Fruit fly (Drosophila melanogaster) whole organism, wandering third instar larva: ENCODE results near the gene CG11714.
A peak's percentile ranks its signal among the peaks of the same experiment; 100 is the strongest.

Experiments used
- Abd-B ChIP-seq: fragments of >200 bp; optimal IDR thresholded peaks from 2 replicates; lab custom pipeline; 2017; ENCODE audit warnings: missing biosample characterization, missing genetic modification characterization
- CG32264 ChIP-seq: fragments of 200-800 bp; sonication (Bioruptor generic); optimal IDR thresholded peaks from 2 replicates; lab custom pipeline; 2016; ENCODE audit warnings: missing biosample characterization, missing genetic modification characterization
- CG9705 ChIP-seq: fragments of 200-800 bp; sonication (Bioruptor generic); optimal IDR thresholded peaks from 2 replicates; lab custom pipeline; 2018; ENCODE audit warnings: missing biosample characterization, mild to moderate bottlenecking, missing genetic modification characterization
- CrebA ChIP-seq: fragments of 200-800 bp; sonication (Bioruptor generic); optimal IDR thresholded peaks from 2 replicates; lab custom pipeline; 2016; ENCODE audit warnings: missing biosample characterization, mild to moderate bottlenecking, missing genetic modification characterization, borderline replicate concordance
- Dfd ChIP-seq: fragments of >200 bp; optimal IDR thresholded peaks from 2 replicates; lab custom pipeline; 2017; ENCODE audit warnings: missing biosample characterization, missing genetic modification characterization
- Dif ChIP-seq: fragments of 200-275, 200-300 bp; sonication (Bioruptor generic); optimal IDR thresholded peaks from 2 replicates; lab custom pipeline; 2018; ENCODE audit warnings: missing biosample characterization, missing genetic modification characterization; ENCODE audit not compliant: partially characterized antibody
- GATAd ChIP-seq: sonication (Bioruptor generic); optimal IDR thresholded peaks from 2 replicates; lab custom pipeline; 2016; ENCODE audit warnings: missing biosample characterization, missing genetic modification characterization
- HLH106 ChIP-seq: fragments of 200-800 bp; optimal IDR thresholded peaks from 3 replicates; lab custom pipeline; 2019; ENCODE audit warnings: missing biosample characterization, mild to moderate bottlenecking, missing genetic modification characterization, moderate library complexity
- Hnf4 ChIP-seq: fragments of 200-800 bp; sonication (Bioruptor generic); optimal IDR thresholded peaks from 2 replicates; lab custom pipeline; 2016; ENCODE audit warnings: missing biosample characterization, mild to moderate bottlenecking, missing genetic modification characterization
- Hr78 ChIP-seq: fragments of >200 bp; optimal IDR thresholded peaks from 2 replicates; lab custom pipeline; 2017; ENCODE audit warnings: missing biosample characterization, missing genetic modification characterization
- Hr83 ChIP-seq: fragments of 200-300 bp; sonication (Bioruptor generic); optimal IDR thresholded peaks from 2 replicates; lab custom pipeline; 2016; ENCODE audit warnings: missing biosample characterization, mild to moderate bottlenecking, missing genetic modification characterization, moderate library complexity; ENCODE audit not compliant: poor library complexity, severe bottlenecking
- Jra ChIP-seq: sonication (Bioruptor generic); optimal IDR thresholded peaks from 2 replicates; lab custom pipeline; 2016; ENCODE audit warnings: missing biosample characterization, missing genetic modification characterization
- Mio ChIP-seq: sonication (Bioruptor generic); optimal IDR thresholded peaks from 2 replicates; lab custom pipeline; 2016; ENCODE audit warnings: missing biosample characterization, missing genetic modification characterization
- Myc ChIP-seq: fragments of >200 bp; optimal IDR thresholded peaks from 2 replicates; lab custom pipeline; 2017
- N ChIP-seq: fragments of >200 bp; optimal IDR thresholded peaks from 2 replicates; lab custom pipeline; 2018; ENCODE audit warnings: missing biosample characterization, missing external identifiers, missing genetic modification characterization
- OdsH ChIP-seq: fragments of 200-800 bp; sonication (Bioruptor generic); optimal IDR thresholded peaks from 2 replicates; lab custom pipeline; 2016; ENCODE audit warnings: missing biosample characterization, mild to moderate bottlenecking, missing genetic modification characterization
- Rel ChIP-seq, 2 experiments: fragments of 200-800 bp; sonication (Bioruptor generic) in 1 of 2; optimal IDR thresholded peaks; 2 replicates in 1 of 2; 3 replicates in 1 of 2; lab custom pipeline; 2016 to 2019; ENCODE audit warnings: mild to moderate bottlenecking in 2 of 2, missing biosample characterization in 2 of 2, missing genetic modification characterization in 2 of 2, moderate library complexity in 1 of 2
- Sp1 ChIP-seq: fragments of 200-800 bp; sonication (Bioruptor generic); optimal IDR thresholded peaks from 3 replicates; lab custom pipeline; 2019; ENCODE audit warnings: missing biosample characterization, mild to moderate bottlenecking, missing genetic modification characterization, moderate library complexity
- Vsx2 ChIP-seq: fragments of 200-300, 225-300 bp; sonication (Bioruptor generic); optimal IDR thresholded peaks from 2 replicates; lab custom pipeline; 2018; ENCODE audit warnings: missing biosample characterization, missing genetic modification characterization; ENCODE audit not compliant: partially characterized antibody
- br ChIP-seq: fragments of 200-800 bp; sonication (Bioruptor generic); optimal IDR thresholded peaks from 2 replicates; lab custom pipeline; 2016; ENCODE audit warnings: missing biosample characterization, missing genetic modification characterization
- brk ChIP-seq: fragments of 200-800 bp; sonication (Bioruptor generic); optimal IDR thresholded peaks from 2 replicates; lab custom pipeline; 2016; ENCODE audit warnings: missing biosample characterization, mild to moderate bottlenecking, missing genetic modification characterization
- dl ChIP-seq, 2 experiments: fragments of 175-275, 200-275 bp in 1 of 2; fragments of 200-275 bp in 1 of 2; sonication (Bioruptor generic); optimal IDR thresholded peaks; lab custom pipeline; 2018; ENCODE audit warnings: mild to moderate bottlenecking in 2 of 2, missing biosample characterization in 2 of 2, missing genetic modification characterization in 2 of 2, moderate library complexity in 2 of 2; ENCODE audit not compliant: partially characterized antibody in 2 of 2, insufficient read depth in 1 of 2
- dmrt93B ChIP-seq: fragments of 200-800 bp; sonication (Bioruptor generic); optimal IDR thresholded peaks from 2 replicates; lab custom pipeline; 2018; ENCODE audit warnings: missing biosample characterization, mild to moderate bottlenecking, missing genetic modification characterization
- dsf ChIP-seq: sonication (Bioruptor generic); optimal IDR thresholded peaks from 2 replicates; lab custom pipeline; 2016; ENCODE audit warnings: missing biosample characterization, missing genetic modification characterization, borderline replicate concordance
- ey ChIP-seq: fragments of 200-800 bp; sonication (Bioruptor generic); optimal IDR thresholded peaks from 2 replicates; lab custom pipeline; 2016; ENCODE audit warnings: missing biosample characterization, missing genetic modification characterization
- foxo ChIP-seq, 2 experiments: fragments of 200-800 bp; sonication (Bioruptor generic); optimal IDR thresholded peaks; 2 replicates in 1 of 2; 3 replicates in 1 of 2; lab custom pipeline; 2016 to 2017; ENCODE audit warnings: missing biosample characterization in 2 of 2, missing genetic modification characterization in 2 of 2
- fru ChIP-seq: fragments of 200-800 bp; sonication (Bioruptor generic); optimal IDR thresholded peaks from 3 replicates; lab custom pipeline; 2016; ENCODE audit warnings: missing biosample characterization, mild to moderate bottlenecking, missing genetic modification characterization
- h ChIP-seq: fragments of 200-800 bp; sonication (Bioruptor generic); optimal IDR thresholded peaks from 3 replicates; lab custom pipeline; 2016; ENCODE audit warnings: missing biosample characterization, mild to moderate bottlenecking, missing genetic modification characterization
- jim ChIP-seq: fragments of 175-275, 200-325 bp; sonication (Bioruptor generic); optimal IDR thresholded peaks from 2 replicates; lab custom pipeline; 2016; ENCODE audit warnings: missing biosample characterization, mild to moderate bottlenecking, missing genetic modification characterization
- lola ChIP-seq: fragments of >200 bp; optimal IDR thresholded peaks from 2 replicates; lab custom pipeline; 2017; ENCODE audit warnings: missing biosample characterization, missing genetic modification characterization
- pan ChIP-seq: fragments of >200 bp; optimal IDR thresholded peaks from 2 replicates; lab custom pipeline; 2017
- psq ChIP-seq: fragments of 200-800 bp; sonication (Bioruptor generic); optimal IDR thresholded peaks from 3 replicates; lab custom pipeline; 2017; ENCODE audit warnings: missing biosample characterization, mild to moderate bottlenecking, missing genetic modification characterization, moderate library complexity
- rgr ChIP-seq: fragments of 200-800 bp; sonication (Bioruptor generic); optimal IDR thresholded peaks from 3 replicates; lab custom pipeline; 2016; ENCODE audit warnings: missing biosample characterization, mild to moderate bottlenecking, missing genetic modification characterization
- sage ChIP-seq: fragments of 200-800 bp; sonication (Bioruptor generic); optimal IDR thresholded peaks from 2 replicates; lab custom pipeline; 2016; ENCODE audit warnings: missing biosample characterization, mild to moderate bottlenecking, missing genetic modification characterization
- sv ChIP-seq: fragments of 200-800 bp; sonication (Bioruptor generic); optimal IDR thresholded peaks from 3 replicates; lab custom pipeline; 2016; ENCODE audit warnings: missing biosample characterization, missing genetic modification characterization
- tai ChIP-seq: sonication (Bioruptor generic); optimal IDR thresholded peaks from 2 replicates; lab custom pipeline; 2016; ENCODE audit warnings: missing biosample characterization, missing genetic modification characterization
- usp ChIP-seq: fragments of >200 bp; optimal IDR thresholded peaks from 2 replicates; lab custom pipeline; 2017; ENCODE audit warnings: missing biosample characterization, missing genetic modification characterization
- woc ChIP-seq: sonication (Bioruptor generic); optimal IDR thresholded peaks from 2 replicates; lab custom pipeline; 2016; ENCODE audit warnings: missing biosample characterization, mild to moderate bottlenecking, missing genetic modification characterization

The CG11714 gene

dm6 chr3L:11522613-11523012 lies at the start of gene CG11714, which contains the start of gene Fuca:
TSS of gene CG11714 (minus strand) at chr3L:11522713.
TSS of gene Fuca (minus strand) at chr3L:11522713.
- TF ChIP-seq OdsH (GFP tag; lab: Kevin White, UChicago) (no peak), usp (GFP tag; lab: Kevin White, UChicago) (no peak), brk (GFP tag; lab: Kevin White, UChicago) (no peak)

- TF ChIP-seq br (GFP tag; lab: Kevin White, UChicago): no peak
- no peak for TF ChIP-seq foxo (GFP tag; optimal IDR thresholded peaks at IDR 0.05; lab: Kevin White, UChicago)
- no peak for TF ChIP-seq Dfd (GFP tag; lab: Kevin White, UChicago)
- no peak for TF ChIP-seq OdsH (GFP tag; lab: Kevin White, UChicago)
- no peak for TF ChIP-seq Rel (GFP tag; optimal IDR thresholded peaks at IDR 0.05; lab: Kevin White, UChicago)
- TF ChIP-seq Rel (tag; optimal IDR thresholded peaks at IDR 0.05; lab: Kevin White, UChicago): no peak
- no peak for TF ChIP-seq Hnf4 (GFP tag; lab: Kevin White, UChicago)
- TF ChIP-seq Dif (GFP tag; lab: Kevin White, UChicago): no peak
- no peak for TF ChIP-seq Abd-B (GFP tag; lab: Kevin White, UChicago)
- no peak for TF ChIP-seq ey (GFP tag; lab: Kevin White, UChicago)
- TF ChIP-seq Hr83 (GFP tag; lab: Kevin White, UChicago): no peak
- no peak for TF ChIP-seq pan (lab: Kevin White, UChicago)
- TF ChIP-seq dl (GFP tag; optimal IDR thresholded peaks at IDR 0.05; lab: Kevin White, UChicago; ENCODE audit: insufficient read depth in 1 of 2, partially characterized antibody in 2 of 2): no peak
- no peak for TF ChIP-seq jim
- TF ChIP-seq Myc (lab: Kevin White, UChicago): no peak
- TF ChIP-seq psq (GFP tag; lab: Kevin White, UChicago): no peak
- TF ChIP-seq Vsx2 (GFP tag; lab: Kevin White, UChicago): no peak
Measured at dm6 chr3L:11563972-11564533, 41.5 kb upstream of the CG11714 start, which contains the start of the genes CG46412 and CG33267. TSS of gene CG46412 (minus strand) at chr3L:11564072. TSS of gene CG33267 (plus strand) at chr3L:11564483.

- no peak for TF ChIP-seq dl (GFP tag; optimal IDR thresholded peaks at IDR 0.05; lab: Kevin White, UChicago; ENCODE audit: insufficient read depth in 1 of 2, partially characterized antibody in 2 of 2)
- TF ChIP-seq dsf: peak; percentile 91
- TF ChIP-seq Jra (GFP tag; lab: Kevin White, UChicago): peak; percentile 80
- no peak for TF ChIP-seq Abd-B (GFP tag; lab: Kevin White, UChicago)
- no peak for TF ChIP-seq Dif (GFP tag; lab: Kevin White, UChicago)
- peak; percentile 97 for TF ChIP-seq brk (GFP tag; lab: Kevin White, UChicago)
- no peak for TF ChIP-seq Mio
- peak; percentile 88 for TF ChIP-seq Hnf4 (GFP tag; lab: Kevin White, UChicago)
- TF ChIP-seq dmrt93B (GFP tag; lab: Kevin White, UChicago): peak; percentile 63
- peak; percentile 82 for TF ChIP-seq GATAd
- TF ChIP-seq rgr (GFP tag; lab: Kevin White, UChicago): peak; percentile 96
- TF ChIP-seq psq (GFP tag; lab: Kevin White, UChicago): peak; percentile 88
- TF ChIP-seq usp (GFP tag; lab: Kevin White, UChicago): no peak
- peak; percentile 87 for TF ChIP-seq sv (GFP tag; lab: Kevin White, UChicago)
- TF ChIP-seq CG32264 (GFP tag; lab: Kevin White, UChicago): peak; percentile 73
- peak; percentile 84 for TF ChIP-seq br (GFP tag; lab: Kevin White, UChicago)
- peak; percentile 65 for TF ChIP-seq pan (lab: Kevin White, UChicago)
- peak; percentile 87 for TF ChIP-seq HLH106 (tag; lab: Kevin White, UChicago)
- peak; percentile 86 for TF ChIP-seq woc
- TF ChIP-seq CrebA (GFP tag; lab: Kevin White, UChicago): peak; percentile 22
- TF ChIP-seq Myc (lab: Kevin White, UChicago): no peak
- no peak for TF ChIP-seq lola (GFP tag; lab: Kevin White, UChicago)
- TF ChIP-seq Sp1 (GFP tag; lab: Kevin White, UChicago): peak; percentile 88
- no peak for TF ChIP-seq Hr78 (GFP tag; lab: Kevin White, UChicago)
- TF ChIP-seq N (GFP tag; lab: Kevin White, UChicago): peak; percentile 2
- TF ChIP-seq CG9705: peak; percentile 86
- no peak for TF ChIP-seq Dfd (GFP tag; lab: Kevin White, UChicago)
- TF ChIP-seq tai (GFP tag; lab: Kevin White, UChicago): peak; percentile 95
- TF ChIP-seq sage: peak; percentile 81
- TF ChIP-seq Vsx2 (GFP tag; lab: Kevin White, UChicago): no peak
- TF ChIP-seq OdsH (GFP tag; lab: Kevin White, UChicago): peak; percentile 94
- TF ChIP-seq h (GFP tag; lab: Kevin White, UChicago): peak; percentile 94
- peak; percentile 47 for TF ChIP-seq Rel (GFP tag; optimal IDR thresholded peaks at IDR 0.05; lab: Kevin White, UChicago)
- peak; percentile 88 for TF ChIP-seq Rel (tag; optimal IDR thresholded peaks at IDR 0.05; lab: Kevin White, UChicago)
- TF ChIP-seq foxo (GFP tag; optimal IDR thresholded peaks at IDR 0.05; lab: Kevin White, UChicago): peak; percentile 23 to 92
- peak; percentile 90 for TF ChIP-seq ey (GFP tag; lab: Kevin White, UChicago)
- peak; percentile 88 for TF ChIP-seq fru (GFP tag; lab: Kevin White, UChicago)
- TF ChIP-seq jim: no peak
- peak; percentile 43 for TF ChIP-seq Hr83 (GFP tag; lab: Kevin White, UChicago)
Measured at dm6 chr3L:11561946-11562760, 39.6 kb upstream of the CG11714 start, which contains the start of the genes CG7394 and Mob2. TSS of gene CG7394 (plus strand) at chr3L:11561996. TSS of gene Mob2 (minus strand) at chr3L:11562233.
